Fruit fly (Drosophila melanogaster) S2 (cell line): ENCODE results near the gene Tim17b.

Experiments
- CG8478 ChIP-seq: fragments of >200 bp; optimal IDR thresholded peaks from 2 replicates; lab custom pipeline; 2018
- CTCF ChIP-seq, 2 experiments: fragments of >200 bp; optimal IDR thresholded peaks; 2 replicates each; lab custom pipeline; 2018

Gene Tim17b

DNA sequence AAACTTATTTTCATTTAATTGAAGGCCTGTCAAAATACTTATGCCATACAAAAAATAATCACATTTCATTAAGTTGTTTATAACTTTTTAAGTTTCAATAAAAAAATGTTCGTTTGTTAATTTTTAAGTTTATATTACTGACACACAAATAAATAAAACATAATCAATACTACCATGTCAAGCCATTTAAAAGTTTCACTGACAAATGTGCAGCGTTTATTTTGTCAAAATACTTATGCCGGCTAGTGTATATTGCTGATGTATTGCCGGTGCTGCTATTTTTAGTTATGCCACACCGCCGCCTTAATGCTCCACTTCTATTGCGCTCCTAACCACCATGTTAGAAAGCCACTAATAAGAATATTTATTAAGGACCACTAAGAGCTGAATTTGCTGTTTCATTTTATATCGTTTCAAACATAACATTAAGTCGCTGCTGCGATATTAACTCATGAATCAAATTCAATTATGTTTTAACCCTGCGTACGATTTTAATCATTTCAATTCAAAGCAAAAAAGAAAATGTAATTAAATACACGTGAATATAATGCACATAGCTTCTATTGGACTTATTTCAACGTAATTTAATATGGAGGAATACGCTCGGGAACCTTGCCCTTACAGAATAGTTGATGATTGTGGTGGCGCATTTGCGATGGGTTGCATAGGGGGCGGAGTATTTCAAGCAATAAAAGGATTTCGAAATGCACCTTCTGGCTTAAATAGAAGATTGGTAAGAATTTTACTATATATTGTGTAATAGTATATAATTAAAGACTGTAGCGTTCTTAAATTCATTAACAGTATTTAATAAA lies at the start of gene Tim17b:
Tim17b (plus strand) TSS at position 422 of the 815 bp plus-strand sequence.
- TF ChIP-seq CG8478 (lab: Kevin White, UChicago) (no peak), CTCF (optimal IDR thresholded peaks at IDR 0.05; lab: Kevin White, UChicago) (no peak)

DNA sequence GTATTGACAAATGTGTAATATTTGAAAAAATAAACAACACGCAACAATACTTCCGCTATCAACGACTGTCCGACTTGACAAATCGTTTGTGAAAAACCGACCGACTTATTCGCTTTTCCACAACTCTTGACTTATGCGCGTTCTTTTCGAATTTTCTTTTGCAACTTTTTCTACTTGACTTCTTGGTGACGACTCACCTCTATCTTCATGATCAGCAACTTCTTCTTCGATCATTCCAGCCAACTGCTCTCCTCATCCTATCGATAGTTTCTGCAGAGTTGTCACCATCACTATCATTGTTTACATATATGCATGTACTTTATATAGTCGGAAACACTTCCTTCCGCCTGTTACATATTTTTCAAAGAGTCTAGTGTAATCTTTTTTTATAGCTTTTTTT lies 719 bp upstream of the Tim17b start:
- TF ChIP-seq CTCF (optimal IDR thresholded peaks at IDR 0.05; lab: Kevin White, UChicago) (no peak), CG8478 (lab: Kevin White, UChicago) (no peak)

DNA sequence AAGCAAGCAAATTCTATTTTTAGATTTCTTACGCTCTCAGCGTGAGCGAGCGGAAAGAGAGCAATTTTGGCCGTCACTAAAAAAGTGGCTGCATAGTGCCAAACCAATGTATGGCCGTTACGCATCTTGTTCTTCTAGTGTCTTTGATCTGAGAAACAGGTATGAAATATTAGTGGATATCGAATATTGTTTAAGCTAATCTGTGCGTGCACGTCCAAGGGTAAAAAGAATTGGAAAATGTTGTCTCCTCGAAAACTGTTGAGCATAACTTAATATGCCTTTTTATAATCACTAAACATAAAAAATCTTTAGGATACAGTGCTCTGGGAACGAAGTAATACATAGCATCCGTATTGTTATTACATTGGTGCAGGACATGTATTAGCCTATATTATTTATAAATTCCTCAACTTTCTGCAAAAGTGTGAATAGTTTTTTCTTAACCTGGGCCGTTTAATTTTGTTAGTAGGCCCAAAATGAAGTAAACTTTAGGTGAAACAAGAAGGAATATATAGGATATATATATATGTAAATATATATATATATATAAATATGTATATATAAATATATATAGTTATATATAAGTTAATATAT lies 14.0 kb downstream of the Tim17b start:
- TF ChIP-seq CTCF (optimal IDR thresholded peaks at IDR 0.05; lab: Kevin White, UChicago) (no peak), CG8478 (lab: Kevin White, UChicago) (no peak)

DNA sequence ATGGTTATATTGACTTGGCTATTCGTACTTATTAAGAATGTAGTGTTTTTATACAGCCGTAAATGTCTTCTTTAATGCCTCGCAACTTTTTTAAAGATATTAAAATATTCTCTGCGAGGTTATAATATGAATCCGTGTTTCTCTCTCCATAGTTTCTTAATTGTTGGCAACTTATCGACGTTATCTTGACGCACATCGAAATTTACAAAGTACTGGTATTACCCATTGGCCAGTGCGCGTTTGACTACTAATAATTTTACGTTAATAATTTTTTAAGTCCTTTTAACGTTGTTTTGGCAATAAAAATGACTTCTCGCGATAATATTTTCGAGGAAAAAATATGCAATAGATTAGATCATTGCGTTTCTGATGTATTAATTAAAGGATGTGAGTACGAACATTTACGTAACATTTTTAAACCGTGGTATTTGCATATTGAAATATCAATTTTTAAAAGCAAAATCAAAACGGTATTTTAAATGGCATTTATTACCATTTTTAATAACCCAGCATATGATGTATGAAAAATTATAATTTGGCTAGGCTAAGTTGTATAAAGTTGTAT lies 15.6 kb downstream of the Tim17b start, which contains the start of gene CG41128:
CG41128 (plus strand) TSS at position 211 of the 565 bp plus-strand sequence.
- TF ChIP-seq CG8478 (lab: Kevin White, UChicago), result no peak
- no peak for TF ChIP-seq CTCF (optimal IDR thresholded peaks at IDR 0.05; lab: Kevin White, UChicago)

DNA sequence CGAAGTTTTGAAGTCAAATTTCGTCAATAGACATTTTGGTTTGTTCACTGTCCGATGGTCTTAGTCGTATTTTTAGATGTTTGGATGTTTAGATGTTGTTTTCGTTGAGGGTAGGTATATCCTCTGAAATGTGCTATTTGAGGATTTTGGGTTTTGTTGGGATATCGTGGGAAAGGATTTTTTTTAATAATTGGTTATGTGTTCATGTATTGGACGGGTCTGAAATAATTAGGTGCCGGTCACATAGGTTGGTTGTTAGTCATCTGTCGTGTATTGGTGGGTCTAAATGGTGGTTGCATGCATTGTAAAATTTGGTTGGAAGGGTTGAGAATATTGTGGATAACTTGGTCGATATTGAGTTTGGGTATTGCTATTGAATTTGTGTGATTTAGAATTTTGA lies 52.1 kb downstream of the Tim17b start:
- TF ChIP-seq CTCF (optimal IDR thresholded peaks at IDR 0.05; lab: Kevin White, UChicago) (no peak), CG8478 (lab: Kevin White, UChicago) (no peak)

DNA sequence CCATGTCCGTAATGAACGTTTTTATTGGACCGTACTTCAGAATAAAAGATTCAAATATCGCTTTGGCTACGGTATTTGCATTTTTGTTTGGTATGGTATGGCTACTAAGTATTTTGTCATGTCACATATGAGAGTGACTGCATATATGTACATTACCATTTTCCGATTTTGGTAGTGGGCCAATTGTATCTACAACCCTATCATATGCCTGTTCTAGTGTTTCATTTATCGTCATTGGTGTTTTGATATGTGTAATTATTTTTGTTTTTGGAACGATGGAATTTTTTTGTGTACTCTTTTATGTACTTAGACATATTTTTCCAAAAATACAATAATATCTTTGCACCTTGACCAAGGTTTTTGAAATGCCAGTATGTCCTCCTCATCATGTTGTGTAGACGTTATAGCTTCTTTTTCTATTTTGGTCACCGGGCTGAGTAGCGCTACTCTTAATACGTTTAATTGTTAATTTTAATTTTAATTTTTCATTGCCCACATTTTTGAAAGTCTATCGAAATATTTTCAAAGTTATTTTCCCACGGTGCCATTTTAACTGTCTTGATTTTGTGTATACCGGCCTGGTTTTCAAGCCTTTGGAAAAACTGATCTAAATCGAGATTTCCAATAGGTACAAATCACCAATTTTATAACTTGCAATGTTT lies 55.1 kb downstream of the Tim17b start:
- peak in 1 of 2 experiments; percentile 3 for TF ChIP-seq CTCF (optimal IDR thresholded peaks at IDR 0.05; lab: Kevin White, UChicago)
- TF ChIP-seq CG8478 (lab: Kevin White, UChicago), result no peak
